Fruit fly (Drosophila melanogaster): ENCODE data around the gene CG7988.

Gene CG7988

dm6 chr3R:18244171-18245043 is 24.1 kb downstream of the CG7988 start (continued):
- TF ChIP-seq ab (GFP tag; optimal IDR thresholded peaks at IDR 0.05) (no peak), Bteb2 (GFP tag; optimal IDR thresholded peaks at IDR 0.05) (no peak), CG31224 (GFP tag; IDR thresholded peaks at IDR 0.05) (peak; percentile 91), HHEX (GFP tag; optimal IDR thresholded peaks at IDR 0.05) (no peak), ATbp (GFP tag; optimal IDR thresholded peaks at IDR 0.05) (no peak), NC2β (GFP tag; optimal IDR thresholded peaks at IDR 0.05) (no peak), pfk (GFP tag; optimal IDR thresholded peaks at IDR 0.05) (no peak), stwl (tag; optimal IDR thresholded peaks at IDR 0.05) (no peak), CG2202 (tag; optimal IDR thresholded peaks at IDR 0.05) (no peak), ranshi (GFP tag; IDR thresholded peaks at IDR 0.05) (no peak), Gsc (GFP tag; IDR thresholded peaks at IDR 0.05) (no peak), ind (GFP tag; optimal IDR thresholded peaks at IDR 0.05) (no peak), Chrac-16 (GFP tag; optimal IDR thresholded peaks at IDR 0.05) (no peak), CG4707 (GFP tag; optimal IDR thresholded peaks at IDR 0.05) (no peak), CG15269 (tag; optimal IDR thresholded peaks at IDR 0.05) (peak; percentile 29), jing (GFP tag; optimal IDR thresholded peaks at IDR 0.05) (no peak), Bdp1 (GFP tag; optimal IDR thresholded peaks at IDR 0.05) (no peak), Lhr (GFP tag; optimal IDR thresholded peaks at IDR 0.05) (no peak), br (optimal IDR thresholded peaks at IDR 0.05) (no peak), jigr1 (GFP tag; IDR thresholded peaks at IDR 0.05) (no peak), HLH4C (GFP tag; IDR thresholded peaks at IDR 0.05; ENCODE audit: partially characterized antibody) (no peak), Atf3 (GFP tag; optimal IDR thresholded peaks at IDR 0.05) (no peak), CTCF (GFP tag; optimal IDR thresholded peaks at IDR 0.05) (no peak), CG16813 (GFP tag; IDR thresholded peaks at IDR 0.05; ENCODE audit: partially characterized antibody) (no peak), z (GFP tag; IDR thresholded peaks at IDR 0.05) (peak; percentile 51; the same call in 1 of the 3 replicates), CG4617 (GFP tag; optimal IDR thresholded peaks at IDR 0.05; ENCODE audit: borderline replicate concordance) (no peak), CG5180 (GFP tag; optimal IDR thresholded peaks at IDR 0.05) (no peak), pb (GFP tag; optimal IDR thresholded peaks at IDR 0.05) (no peak), CG31441 (GFP tag; IDR thresholded peaks at IDR 0.05) (0 out of 2 replicates have a peak, but pooled peaks have one; percentile 11), bab2 (GFP tag; optimal IDR thresholded peaks at IDR 0.05) (no peak), Ravus (GFP tag; IDR thresholded peaks at IDR 0.05) (no peak), CG4360 (GFP tag; IDR thresholded peaks at IDR 0.05) (peak; percentile 25; the same call in 1 of the 2 replicates), Gug (GFP tag; IDR thresholded peaks at IDR 0.05) (no peak; the same call in 2 of the 4 replicates), CG8359 (GFP tag; optimal IDR thresholded peaks at IDR 0.05; ENCODE audit: borderline replicate concordance) (no peak), bowl (GFP tag; IDR thresholded peaks at IDR 0.05) (no peak), CG17612 (GFP tag; IDR thresholded peaks at IDR 0.05) (no peak), CG16863 (GFP tag; optimal IDR thresholded peaks at IDR 0.05) (no peak), ttk (GFP tag; IDR thresholded peaks at IDR 0.05) (peak; percentile 42), CG12219 (GFP tag; optimal IDR thresholded peaks at IDR 0.05) (no peak), CG8765 (GFP tag; IDR thresholded peaks at IDR 0.05) (0 out of 2 replicates have a peak, but pooled peaks have one; percentile 38), Hey (tag; optimal IDR thresholded peaks at IDR 0.05) (no peak), CG43689 (GFP tag; IDR thresholded peaks at IDR 0.05) (no peak), emc (GFP tag; optimal IDR thresholded peaks at IDR 0.05) (no peak), gem (tag; optimal IDR thresholded peaks at IDR 0.05) (no peak), Asciz (GFP tag; optimal IDR thresholded peaks at IDR 0.05) (no peak), CG12071 (GFP tag; optimal IDR thresholded peaks at IDR 0.05) (no peak), ac (GFP tag; optimal IDR thresholded peaks at IDR 0.05) (no peak), CG6654 (GFP tag; optimal IDR thresholded peaks at IDR 0.05) (no peak), Dad (GFP tag; optimal IDR thresholded peaks at IDR 0.05) (no peak), NfI (GFP tag; optimal IDR thresholded peaks at IDR 0.05) (peak; percentile 6)

Data from whole organism, embryonic.